Fruit fly (Drosophila melanogaster): ENCODE measurements around the gene CG9014.

The CG9014 gene

dm6 chr2L:13707915-13708314 lies 15.5 kb downstream of the CG9014 start, which contains the start of gene Gpo3:
Gene Gpo3 (plus strand): TSS chr2L:13708215.
- no peak for TF ChIP-seq CG17806 (tag; optimal IDR thresholded peaks at IDR 0.05)
- no peak for TF ChIP-seq CG8159 (tag; optimal IDR thresholded peaks at IDR 0.05)
- TF ChIP-seq CG12605 (GFP tag; IDR thresholded peaks at IDR 0.05) = no peak
- no peak for TF ChIP-seq Pif1A (GFP tag; optimal IDR thresholded peaks at IDR 0.05)
- TF ChIP-seq D1 (tag; optimal IDR thresholded peaks at IDR 0.05) = no peak
- no peak for TF ChIP-seq CG13204 (GFP tag; optimal IDR thresholded peaks at IDR 0.05)
- TF ChIP-seq CG9948 (tag; optimal IDR thresholded peaks at IDR 0.05) = no peak
- TF ChIP-seq EcR (GFP tag; optimal IDR thresholded peaks at IDR 0.05) = no peak
- TF ChIP-seq CG34367 (tag; optimal IDR thresholded peaks at IDR 0.05) = no peak
- TF ChIP-seq Snoo (tag; optimal IDR thresholded peaks at IDR 0.05) = no peak

DNA sequence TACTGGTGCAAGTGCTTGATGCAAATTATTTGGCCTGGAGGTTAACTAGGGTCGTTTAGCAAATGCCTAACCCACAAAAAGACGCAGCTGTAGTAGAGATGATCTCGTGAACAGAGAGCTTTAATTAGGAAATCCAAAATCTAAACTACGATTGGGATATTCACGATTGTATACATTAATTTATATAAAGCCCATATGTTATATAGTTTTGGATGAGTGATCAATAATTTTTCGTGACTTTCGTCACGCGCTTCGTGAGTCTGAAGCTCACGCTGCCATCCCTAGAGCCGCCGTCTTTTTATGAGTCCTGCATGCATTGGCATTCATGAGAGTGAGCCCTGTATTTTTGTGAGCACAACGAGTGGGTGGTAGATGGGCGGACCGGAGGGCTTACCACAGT lies 24.4 kb downstream of the CG9014 start:
- TF ChIP-seq CG8301 (tag; optimal IDR thresholded peaks at IDR 0.05) (no peak), CG10348 (GFP tag; IDR thresholded peaks at IDR 0.05) (no peak), CG32121 (GFP tag; IDR thresholded peaks at IDR 0.05) (no peak), CG13204 (GFP tag; optimal IDR thresholded peaks at IDR 0.05) (no peak), CG4496 (GFP tag; IDR thresholded peaks at IDR 0.05) (no peak), fd96Ca (GFP tag; IDR thresholded peaks at IDR 0.05) (0 out of 3 replicates have a peak, but pooled peaks have one; percentile 16), D1 (tag; optimal IDR thresholded peaks at IDR 0.05) (no peak), EcR (GFP tag; optimal IDR thresholded peaks at IDR 0.05) (no peak), rn (GFP tag; IDR thresholded peaks at IDR 0.05) (no peak), Ets98B (GFP tag; IDR thresholded peaks at IDR 0.05) (no peak), gl (tag; optimal IDR thresholded peaks at IDR 0.05) (no peak), CG9948 (tag; optimal IDR thresholded peaks at IDR 0.05) (no peak), Pif1A (GFP tag; optimal IDR thresholded peaks at IDR 0.05) (no peak), CG14655 (GFP tag; optimal IDR thresholded peaks at IDR 0.05) (peak; percentile 15), CG8159 (tag; optimal IDR thresholded peaks at IDR 0.05) (peak; percentile 53), Pif1B (GFP tag; optimal IDR thresholded peaks at IDR 0.05) (no peak), CG15710 (tag; optimal IDR thresholded peaks at IDR 0.05) (no peak), Snoo (tag; optimal IDR thresholded peaks at IDR 0.05) (no peak), CG34367 (tag; optimal IDR thresholded peaks at IDR 0.05) (no peak), CG17806 (tag; optimal IDR thresholded peaks at IDR 0.05) (no peak), CG12605 (GFP tag; IDR thresholded peaks at IDR 0.05) (no peak)
